Fruit fly (Drosophila melanogaster): ENCODE results near the gene smog.

DNA sequence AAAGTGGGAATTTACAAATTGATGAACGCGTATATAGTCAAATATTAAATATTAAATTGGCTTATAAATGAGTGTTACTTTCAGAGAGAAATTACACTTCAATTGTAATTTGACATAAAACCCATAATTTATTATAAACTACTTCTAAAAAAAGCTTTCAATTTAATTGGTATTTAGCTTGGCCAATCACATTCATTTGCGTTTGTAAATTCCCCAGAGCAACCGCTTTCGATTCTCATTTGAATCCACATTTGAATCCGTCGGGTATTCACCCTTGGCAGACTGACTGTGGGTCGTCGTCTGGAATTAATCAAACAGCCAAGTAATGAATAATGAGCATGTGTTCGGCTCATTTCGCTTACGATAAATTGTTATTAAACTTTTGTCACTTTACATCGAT lies 43.2 kb downstream of the smog start:
- no peak for TF ChIP-seq CG9609 (GFP tag; optimal IDR thresholded peaks at IDR 0.05)
- TF ChIP-seq CG17912 (GFP tag; optimal IDR thresholded peaks at IDR 0.05) = no peak
- TF ChIP-seq ase (GFP tag; IDR thresholded peaks at IDR 0.05) = no peak
- TF ChIP-seq zfh1 (GFP tag; IDR thresholded peaks at IDR 0.05) = no peak
- TF ChIP-seq Sox102F (GFP tag; optimal IDR thresholded peaks at IDR 0.05) = no peak
- no peak for TF ChIP-seq fd64A (GFP tag; optimal IDR thresholded peaks at IDR 0.05)
- TF ChIP-seq Fer3 (tag; optimal IDR thresholded peaks at IDR 0.05) = no peak
- TF ChIP-seq HLH54F (GFP tag; optimal IDR thresholded peaks at IDR 0.05) = no peak
- no peak for TF ChIP-seq tio (GFP tag; optimal IDR thresholded peaks at IDR 0.05)
- TF ChIP-seq Ets65A (GFP tag) = no peak
- TF ChIP-seq grn (GFP tag; optimal IDR thresholded peaks at IDR 0.05) = no peak
- no peak for TF ChIP-seq CG16813 (GFP tag; IDR thresholded peaks at IDR 0.05; ENCODE audit: partially characterized antibody)
